Worm (Caenorhabditis elegans): Measurements from ENCODE around the gene hpo-19.

The hpo-19 gene

ce11 chrV:6413057-6413456, 23.4 kb upstream of the hpo-19 start:
- TF ChIP-seq tab-1 (GFP tag; IDR thresholded peaks at IDR 0.05) (no peak), cog-1 (tag; optimal IDR thresholded peaks at IDR 0.05) (no peak), ref-1 (GFP tag; conservative IDR thresholded peaks at IDR 0.05) (no peak), flt-1 (GFP tag; IDR thresholded peaks at IDR 0.05) (no peak), ztf-29 (GFP tag; IDR thresholded peaks at IDR 0.05) (no peak), T22C8.4 (GFP tag; IDR thresholded peaks at IDR 0.05) (no peak), ztf-23 (GFP tag; IDR thresholded peaks at IDR 0.05) (no peak), klf-2 (GFP tag; conservative IDR thresholded peaks at IDR 0.05) (no peak), med-1 (GFP tag; optimal IDR thresholded peaks at IDR 0.05; ENCODE audit: insufficient read depth) (no peak)

ce11 chrV:6414469-6414868, 22.0 kb upstream of the hpo-19 start:
- TF ChIP-seq ztf-23 (GFP tag; IDR thresholded peaks at IDR 0.05) (no peak), klf-2 (GFP tag; conservative IDR thresholded peaks at IDR 0.05) (no peak), ref-1 (GFP tag; conservative IDR thresholded peaks at IDR 0.05) (no peak), T22C8.4 (GFP tag; IDR thresholded peaks at IDR 0.05) (no peak), med-1 (GFP tag; optimal IDR thresholded peaks at IDR 0.05; ENCODE audit: insufficient read depth) (no peak), ztf-29 (GFP tag; IDR thresholded peaks at IDR 0.05) (no peak), flt-1 (GFP tag; IDR thresholded peaks at IDR 0.05) (no peak), tab-1 (GFP tag; IDR thresholded peaks at IDR 0.05) (no peak), cog-1 (tag; optimal IDR thresholded peaks at IDR 0.05) (no peak)

- no peak for TF ChIP-seq ztf-29 (GFP tag; IDR thresholded peaks at IDR 0.05)
- no peak for TF ChIP-seq cog-1 (tag; optimal IDR thresholded peaks at IDR 0.05)
- no peak for TF ChIP-seq med-1 (GFP tag; optimal IDR thresholded peaks at IDR 0.05; ENCODE audit: insufficient read depth)
- no peak for TF ChIP-seq ztf-23 (GFP tag; IDR thresholded peaks at IDR 0.05)
- no peak for TF ChIP-seq tab-1 (GFP tag; IDR thresholded peaks at IDR 0.05)
- no peak for TF ChIP-seq T22C8.4 (GFP tag; IDR thresholded peaks at IDR 0.05)
These were observed 21.5 kb upstream of the hpo-19 start, which contains the start of gene cht-6 for ce11 chrV:6414985-6415384. Gene cht-6 (plus strand): TSS chrV:6414993.

ce11 chrV:6424055-6424454, 12.4 kb upstream of the hpo-19 start, which contains the start of gene urb-1:
Gene urb-1 (minus strand): TSS chrV:6424155.
- TF ChIP-seq ref-1 (GFP tag; conservative IDR thresholded peaks at IDR 0.05) (no peak), ztf-29 (GFP tag; IDR thresholded peaks at IDR 0.05) (no peak), ztf-23 (GFP tag; IDR thresholded peaks at IDR 0.05) (no peak), flt-1 (GFP tag; IDR thresholded peaks at IDR 0.05) (no peak), cog-1 (tag; optimal IDR thresholded peaks at IDR 0.05) (no peak), tab-1 (GFP tag; IDR thresholded peaks at IDR 0.05) (no peak), T22C8.4 (GFP tag; IDR thresholded peaks at IDR 0.05) (no peak)

- TF ChIP-seq flt-1 (GFP tag; IDR thresholded peaks at IDR 0.05) = 0 out of 2 replicates have a peak, but pooled peaks have one; percentile 31
- no peak for TF ChIP-seq tab-1 (GFP tag; IDR thresholded peaks at IDR 0.05)
- no peak for TF ChIP-seq med-1 (GFP tag; optimal IDR thresholded peaks at IDR 0.05; ENCODE audit: insufficient read depth)
These were observed 10.5 kb upstream of the hpo-19 start, which contains the start of gene T05H4.11 for ce11 chrV:6425927-6426326. Gene T05H4.11 (minus strand): TSS chrV:6426261.

ce11 chrV:6426843-6427242, 9.6 kb upstream of the hpo-19 start, which contains the start of gene atp-4:
Gene atp-4 (minus strand): TSS chrV:6427112.
- TF ChIP-seq tab-1 (GFP tag; IDR thresholded peaks at IDR 0.05) (no peak), ztf-29 (GFP tag; IDR thresholded peaks at IDR 0.05) (no peak), cog-1 (tag; optimal IDR thresholded peaks at IDR 0.05) (no peak), flt-1 (GFP tag; IDR thresholded peaks at IDR 0.05) (no peak), ztf-23 (GFP tag; IDR thresholded peaks at IDR 0.05) (no peak), med-1 (GFP tag; optimal IDR thresholded peaks at IDR 0.05; ENCODE audit: insufficient read depth) (no peak), klf-2 (GFP tag; conservative IDR thresholded peaks at IDR 0.05) (no peak), T22C8.4 (GFP tag; IDR thresholded peaks at IDR 0.05) (no peak), ref-1 (GFP tag; conservative IDR thresholded peaks at IDR 0.05) (no peak)

- TF ChIP-seq ref-1 (GFP tag; conservative IDR thresholded peaks at IDR 0.05) (no peak), cog-1 (tag; optimal IDR thresholded peaks at IDR 0.05) (no peak), ztf-29 (GFP tag; IDR thresholded peaks at IDR 0.05) (no peak)
These were observed 9.0 kb upstream of the hpo-19 start for ce11 chrV:6427433-6427832.

ce11 chrV:6429870-6430339, 6.5 kb upstream of the hpo-19 start, which contains the start of gene alh-4:
Gene alh-4 (minus strand): TSS chrV:6429920.
- TF ChIP-seq flt-1 (GFP tag; IDR thresholded peaks at IDR 0.05) (no peak), ztf-23 (GFP tag; IDR thresholded peaks at IDR 0.05) (no peak), cog-1 (tag; optimal IDR thresholded peaks at IDR 0.05) (no peak)

ce11 chrV:6430526-6431371, 5.7 kb upstream of the hpo-19 start:
- no peak for TF ChIP-seq klf-2 (GFP tag; conservative IDR thresholded peaks at IDR 0.05)
- TF ChIP-seq ztf-29 (GFP tag; IDR thresholded peaks at IDR 0.05) = no peak
- TF ChIP-seq med-1 (GFP tag; optimal IDR thresholded peaks at IDR 0.05; ENCODE audit: insufficient read depth) = no peak
- TF ChIP-seq flt-1 (GFP tag; IDR thresholded peaks at IDR 0.05) = no peak
- TF ChIP-seq tab-1 (GFP tag; IDR thresholded peaks at IDR 0.05) = no peak
- TF ChIP-seq ref-1 (GFP tag; conservative IDR thresholded peaks at IDR 0.05) = no peak
- no peak for TF ChIP-seq cog-1 (tag; optimal IDR thresholded peaks at IDR 0.05)
- no peak for TF ChIP-seq T22C8.4 (GFP tag; IDR thresholded peaks at IDR 0.05)
- no peak for TF ChIP-seq ztf-23 (GFP tag; IDR thresholded peaks at IDR 0.05)
